Worm (Caenorhabditis elegans) whole organism, young adult: ENCODE results near the gene fbxb-24.

Experiments used
- B0261.1 ChIP-seq: sonication (generic microtip); optimal IDR thresholded peaks from 2 replicates; lab custom pipeline; 2016; ENCODE audit warnings: mild to moderate bottlenecking, missing genetic modification characterization, moderate library complexity, missing compliant biosample characterization
- F55B11.4 ChIP-seq: sonication (generic microtip); optimal IDR thresholded peaks from 2 replicates; lab custom pipeline; 2016; ENCODE audit warnings: missing compliant biosample characterization, missing genetic modification characterization, borderline replicate concordance; ENCODE audit not compliant: insufficient read depth
- F57A8.1 ChIP-seq: fragments of 200-800 bp; sonication (Bioruptor generic); optimal IDR thresholded peaks from 2 replicates; lab custom pipeline; 2018; ENCODE audit warnings: mild to moderate bottlenecking, missing genetic modification characterization, moderate library complexity, missing compliant biosample characterization
- F57C9.4 ChIP-seq: sonication (generic microtip); optimal IDR thresholded peaks from 2 replicates; lab custom pipeline; 2017; ENCODE audit warnings: mild to moderate bottlenecking, missing genetic modification characterization, missing compliant biosample characterization
- K11D2.4 ChIP-seq: fragments of 200-800 bp; sonication (Bioruptor generic); IDR thresholded peaks from 2 replicates; pipeline ENCODE4 v1.3.6; 2022; ENCODE audit warnings: missing genetic modification reagents, missing genetic modification characterization, missing compliant biosample characterization
- T07F8.4 ChIP-seq: sonication (generic microtip); optimal IDR thresholded peaks from 2 replicates; lab custom pipeline; 2016; ENCODE audit warnings: mild to moderate bottlenecking, missing genetic modification characterization, moderate library complexity, missing compliant biosample characterization
- Y56A3A.18 ChIP-seq: fragments of 200-800 bp; sonication (Bioruptor generic); IDR thresholded peaks from 2 replicates; pipeline ENCODE4 v1.3.6; 2022; ENCODE audit warnings: missing genetic modification reagents, missing genetic modification characterization, missing compliant biosample characterization
- akir-1 ChIP-seq: fragments of 200-800 bp; sonication (Bioruptor generic); optimal IDR thresholded peaks from 2 replicates; lab custom pipeline; 2018; ENCODE audit warnings: mild to moderate bottlenecking, missing genetic modification characterization, moderate library complexity, missing compliant biosample characterization
- ama-1 ChIP-seq, 3 experiments: fragments of 150-350 bp in 1 of 3; sonication (generic microtip) in 2 of 3; optimal IDR thresholded peaks; 2 replicates each; lab custom pipeline; 2014 to 2018; ENCODE audit warnings: missing biosample characterization in 2 of 3, missing genetic modification characterization in 2 of 3, missing genetic modification reagents in 2 of 3
- aptf-2 ChIP-seq: fragments of 200-800 bp; sonication (Bioruptor generic); conservative IDR thresholded peaks from 2 replicates; pipeline ENCODE4 v1.3.6; 2022; ENCODE audit warnings: missing genetic modification reagents, missing genetic modification characterization, missing compliant biosample characterization
- atf-7 ChIP-seq: sonication (generic microtip); optimal IDR thresholded peaks from 2 replicates; lab custom pipeline; 2017; ENCODE audit warnings: mild to moderate bottlenecking, missing genetic modification characterization, missing compliant biosample characterization
- attf-5 ChIP-seq: fragments of 200-800 bp; sonication (Bioruptor generic); optimal IDR thresholded peaks from 2 replicates; lab custom pipeline; 2018; ENCODE audit warnings: mild to moderate bottlenecking, missing genetic modification characterization, missing compliant biosample characterization
- attf-6 ChIP-seq: fragments of 200-800 bp; sonication (Bioruptor generic); IDR thresholded peaks from 2 replicates; pipeline ENCODE4 v1.3.6; 2022; ENCODE audit warnings: missing genetic modification reagents, missing genetic modification characterization, missing compliant biosample characterization
- bed-2 ChIP-seq: fragments of 200-800 bp; sonication (Bioruptor generic); IDR thresholded peaks from 2 replicates; pipeline ENCODE4 v1.3.6; 2022; ENCODE audit warnings: missing genetic modification reagents, missing genetic modification characterization, missing compliant biosample characterization
- cebp-1 ChIP-seq, 2 experiments: fragments of 200-800 bp in 1 of 2; sonication (Bioruptor generic) in 1 of 2; sonication (generic microtip) in 1 of 2; IDR thresholded peaks in 1 of 2; optimal IDR thresholded peaks in 1 of 2; 2 replicates each; pipeline versions ENCODE4 v1.3.6 to Lab custom; 2017 to 2022; ENCODE audit warnings: missing compliant biosample characterization in 2 of 2, missing genetic modification characterization in 2 of 2, mild to moderate bottlenecking in 1 of 2, missing genetic modification reagents in 1 of 2, moderate library complexity in 1 of 2
- cebp-2 ChIP-seq: fragments of 200-800 bp; sonication (Bioruptor generic); IDR thresholded peaks from 2 replicates; pipeline ENCODE4 v1.3.6; 2022; ENCODE audit warnings: missing genetic modification characterization, missing compliant biosample characterization
- ceh-58 ChIP-seq: fragments of 200-800 bp; sonication (Bioruptor generic); IDR thresholded peaks from 2 replicates; pipeline ENCODE4 v1.3.6; 2022; ENCODE audit warnings: missing genetic modification characterization, missing compliant biosample characterization
- ceh-79 ChIP-seq: sonication (generic microtip); optimal IDR thresholded peaks from 2 replicates; lab custom pipeline; 2017; ENCODE audit warnings: mild to moderate bottlenecking, missing genetic modification characterization, missing compliant biosample characterization
- ceh-91 ChIP-seq: fragments of 200-800 bp; sonication (Bioruptor generic); IDR thresholded peaks from 2 replicates; pipeline ENCODE4 v1.3.6; 2022; ENCODE audit warnings: missing genetic modification reagents, missing genetic modification characterization, missing compliant biosample characterization
- chd-7 ChIP-seq: sonication (generic microtip); optimal IDR thresholded peaks from 2 replicates; lab custom pipeline; 2016; ENCODE audit warnings: mild to moderate bottlenecking, missing genetic modification characterization, moderate library complexity, missing compliant biosample characterization
- dox-1 ChIP-seq: fragments of 200-800 bp; sonication (Bioruptor generic); IDR thresholded peaks from 2 replicates; pipeline ENCODE4 v1.3.6; 2022; ENCODE audit warnings: missing genetic modification reagents, missing genetic modification characterization, missing compliant biosample characterization
- dpl-1 ChIP-seq: fragments of 150-350 bp; optimal IDR thresholded peaks from 2 replicates; lab custom pipeline; 2014; ENCODE audit warnings: missing biosample characterization, missing genetic modification reagents, missing genetic modification characterization
- gei-17 ChIP-seq: fragments of 200-800 bp; sonication (Bioruptor generic); optimal IDR thresholded peaks from 2 replicates; lab custom pipeline; 2018; ENCODE audit warnings: mild to moderate bottlenecking, missing genetic modification characterization, missing compliant biosample characterization
- hlh-12 ChIP-seq: sonication (generic microtip); optimal IDR thresholded peaks from 2 replicates; lab custom pipeline; 2016; ENCODE audit warnings: missing genetic modification characterization, missing compliant biosample characterization
- let-526 ChIP-seq: fragments of 200-800 bp; sonication (Bioruptor generic); IDR thresholded peaks from 2 replicates; pipeline ENCODE4 v1.3.6; 2022; ENCODE audit warnings: missing genetic modification reagents, missing genetic modification characterization, missing compliant biosample characterization
- lin-40 ChIP-seq: sonication (generic microtip); optimal IDR thresholded peaks from 2 replicates; lab custom pipeline; 2016; ENCODE audit warnings: missing genetic modification characterization, mild to moderate bottlenecking, missing compliant biosample characterization, missing genotype, missing genetic modification reagents
- lsl-1 ChIP-seq: fragments of 200-800 bp; sonication (Bioruptor generic); optimal IDR thresholded peaks from 2 replicates; lab custom pipeline; 2018; ENCODE audit warnings: mild to moderate bottlenecking, missing genetic modification characterization, moderate library complexity, missing compliant biosample characterization
- madf-10 ChIP-seq: sonication (generic microtip); optimal IDR thresholded peaks from 2 replicates; lab custom pipeline; 2016; ENCODE audit warnings: mild to moderate bottlenecking, missing genetic modification characterization, missing compliant biosample characterization
- madf-8 ChIP-seq: fragments of 200-800 bp; sonication (Bioruptor generic); conservative IDR thresholded peaks from 2 replicates; pipeline ENCODE4 v1.3.6; 2022; ENCODE audit warnings: missing genetic modification reagents, missing genetic modification characterization, missing compliant biosample characterization
- mes-4 ChIP-seq: sonication (generic microtip); optimal IDR thresholded peaks from 2 replicates; lab custom pipeline; 2016; ENCODE audit warnings: missing genotype, missing genetic modification characterization, missing compliant biosample characterization
- nfya-2 ChIP-seq: fragments of 200-800 bp; sonication (Bioruptor generic); IDR thresholded peaks from 2 replicates; pipeline ENCODE4 v1.3.6; 2022; ENCODE audit warnings: missing genetic modification reagents, missing genetic modification characterization, missing compliant biosample characterization
- nhr-80 ChIP-seq: sonication (generic microtip); optimal IDR thresholded peaks from 2 replicates; lab custom pipeline; 2016; ENCODE audit warnings: missing genetic modification characterization, missing compliant biosample characterization
- rcor-1 ChIP-seq: fragments of 200-800 bp; sonication (Bioruptor generic); IDR thresholded peaks from 2 replicates; pipeline ENCODE4 v1.3.6; 2022; ENCODE audit warnings: missing genetic modification reagents, missing genetic modification characterization, missing compliant biosample characterization
- rec-8 ChIP-seq, 2 experiments: sonication (generic microtip); optimal IDR thresholded peaks; 2 replicates each; lab custom pipeline; 2016; ENCODE audit warnings: mild to moderate bottlenecking in 2 of 2, missing genetic modification characterization in 2 of 2, missing genetic modification reagents in 2 of 2, missing genotype in 2 of 2, missing biosample characterization in 1 of 2, missing compliant biosample characterization in 1 of 2, moderate library complexity in 1 of 2
- sea-2 ChIP-seq: fragments of 200-800 bp; sonication (Bioruptor generic); IDR thresholded peaks from 2 replicates; pipeline ENCODE4 v1.3.6; 2022; ENCODE audit warnings: missing genetic modification characterization, missing compliant biosample characterization
- snpc-1.3 ChIP-seq: sonication (generic microtip); optimal IDR thresholded peaks from 2 replicates; lab custom pipeline; 2017; ENCODE audit warnings: missing genetic modification characterization, mild to moderate bottlenecking, missing compliant biosample characterization, antibody characterized with exemption, moderate library complexity, missing genotype, missing genetic modification reagents; ENCODE audit not compliant: insufficient read depth
- tbx-9 ChIP-seq: sonication (generic microtip); optimal IDR thresholded peaks from 2 replicates; lab custom pipeline; 2016; ENCODE audit warnings: borderline replicate concordance, missing genetic modification characterization, inconsistent platforms, missing compliant biosample characterization
- zfh-2 ChIP-seq: fragments of 200-800 bp; sonication (Bioruptor generic); conservative IDR thresholded peaks from 2 replicates; pipeline ENCODE4 v1.3.6; 2022; ENCODE audit warnings: missing genetic modification reagents, missing genetic modification characterization, missing compliant biosample characterization
- ztf-25 ChIP-seq: fragments of 200-800 bp; sonication (Bioruptor generic); IDR thresholded peaks from 2 replicates; pipeline ENCODE4 v1.3.6; 2022; ENCODE audit warnings: missing genetic modification reagents, missing genetic modification characterization, missing compliant biosample characterization
- ztf-3 ChIP-seq: fragments of 200-800 bp; sonication (Bioruptor generic); optimal IDR thresholded peaks from 2 replicates; lab custom pipeline; 2018; ENCODE audit warnings: mild to moderate bottlenecking, missing genetic modification characterization, missing compliant biosample characterization

Gene fbxb-24

DNA sequence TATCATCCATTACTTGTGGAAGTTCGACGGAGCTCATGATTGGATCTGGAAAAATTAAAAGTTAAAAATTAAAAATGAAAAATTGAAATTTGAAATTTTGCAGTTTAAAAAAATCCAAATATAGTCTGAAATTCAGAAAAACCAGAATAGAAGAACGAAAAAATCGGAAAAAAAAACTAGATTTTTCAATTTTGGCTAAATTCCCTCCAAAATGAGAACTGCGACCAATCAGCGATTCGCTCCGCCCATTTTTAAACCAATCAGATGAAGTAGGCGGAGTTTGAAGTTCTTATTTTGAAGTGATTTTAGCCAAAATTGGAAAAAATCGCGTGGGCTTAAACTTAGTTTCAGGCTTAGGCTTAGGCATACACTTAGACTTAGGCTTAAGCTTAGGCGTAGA, 38.2 kb downstream of the fbxb-24 start, which contains the start of gene Y56A3A.7:
TSS of gene Y56A3A.7 (minus strand) at position 47 of the 400 bp plus-strand sequence.
- TF ChIP-seq madf-10 (tag; lab: Kevin White, UChicago) (no peak), tbx-9 (tag; lab: Kevin White, UChicago) (no peak), rec-8 (tag; optimal IDR thresholded peaks at IDR 0.05; lab: Kevin White, UChicago) (no peak), sea-2 (no peak), Y56A3A.18 (GFP tag; lab: Robert Waterston, UW) (no peak), F55B11.4 (tag; lab: Kevin White, UChicago) (no peak), lsl-1 (GFP tag; lab: Kevin White, UChicago) (no peak), F57C9.4 (no peak), cebp-2 (no peak), aptf-2 (GFP tag; lab: Robert Waterston, UW) (no peak), ceh-91 (no peak), ama-1 (optimal IDR thresholded peaks at IDR 0.05; lab: Kevin White, UChicago) (no peak), ama-1 (GFP tag; optimal IDR thresholded peaks at IDR 0.05; lab: Kevin White, UChicago) (no peak), hlh-12 (tag; lab: Kevin White, UChicago) (no peak), chd-7 (no peak), snpc-1.3 (tag; lab: Kevin White, UChicago) (no peak)

DNA sequence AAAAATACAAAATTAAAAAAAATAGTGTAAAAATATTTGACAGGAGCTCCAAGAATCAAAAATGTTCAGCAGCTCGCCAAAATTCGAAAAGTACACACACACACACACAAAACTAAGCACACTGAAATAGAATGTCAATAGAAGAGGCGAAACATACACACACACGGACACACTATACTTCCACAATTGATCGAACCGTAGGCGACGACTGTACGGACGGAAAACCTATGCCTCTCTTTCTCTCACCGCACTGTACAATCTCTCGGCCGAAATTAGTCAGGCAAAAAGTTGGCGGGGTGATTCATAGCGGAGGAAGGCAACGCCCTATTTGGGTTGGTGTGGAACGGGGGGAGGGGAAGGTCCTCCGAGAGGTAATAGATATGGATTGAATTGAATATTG, 38.8 kb downstream of the fbxb-24 start:
- TF ChIP-seq nhr-80 (tag; lab: Kevin White, UChicago) (peak; percentile 86), B0261.1 (tag; lab: Kevin White, UChicago) (no peak), ceh-79 (tag; lab: Kevin White, UChicago) (no peak), K11D2.4 (GFP tag; lab: Robert Waterston, UW) (no peak), attf-5 (GFP tag; lab: Kevin White, UChicago) (peak; percentile 50), zfh-2 (0 out of 2 replicates have a peak, but pooled peaks have one; percentile 22), dox-1 (peak; percentile 53; the same call in 1 of the 2 replicates), cebp-1 (GFP tag; IDR thresholded peaks at IDR 0.05; lab: Robert Waterston, UW) (no peak), cebp-1 (tag; optimal IDR thresholded peaks at IDR 0.05; lab: Kevin White, UChicago) (peak; percentile 24), dpl-1 (GFP tag; lab: Kevin White, UChicago) (no peak)

DNA sequence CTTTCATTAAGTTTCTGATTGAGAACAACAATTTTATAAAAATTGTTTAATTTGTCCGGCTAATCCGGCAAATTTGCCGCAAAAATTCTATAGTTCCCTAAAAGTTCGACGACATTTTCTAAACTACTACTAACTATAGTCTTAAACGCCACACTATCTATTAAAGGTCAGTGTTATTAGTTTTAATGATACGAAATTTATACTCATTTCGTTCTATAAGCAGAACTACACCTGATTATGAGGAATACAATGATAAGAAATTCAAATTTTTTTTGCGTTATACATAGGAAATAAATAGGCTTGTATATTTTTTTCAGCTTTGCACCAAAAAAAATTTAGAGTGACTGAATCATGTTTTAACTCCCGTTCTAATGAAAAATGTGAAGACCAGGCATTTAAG, 39.7 kb downstream of the fbxb-24 start:
- TF ChIP-seq atf-7 (tag; lab: Kevin White, UChicago) (no peak), bed-2 (GFP tag; lab: Robert Waterston, UW) (no peak), let-526 (GFP tag; lab: Robert Waterston, UW) (no peak), dox-1 (no peak), madf-8 (GFP tag; lab: Robert Waterston, UW) (no peak), mes-4 (tag; lab: Kevin White, UChicago) (no peak), nfya-2 (GFP tag; lab: Robert Waterston, UW) (no peak), ztf-3 (GFP tag; lab: Kevin White, UChicago) (no peak), ceh-58 (GFP tag; lab: Robert Waterston, UW) (no peak), akir-1 (no peak), F57A8.1 (GFP tag; lab: Kevin White, UChicago) (no peak), attf-6 (GFP tag; lab: Robert Waterston, UW) (no peak), T07F8.4 (no peak), lin-40 (tag; lab: Kevin White, UChicago) (no peak), ztf-25 (no peak), gei-17 (GFP tag; lab: Kevin White, UChicago) (no peak), rcor-1 (GFP tag; lab: Robert Waterston, UW) (no peak), dpl-1 (GFP tag; lab: Kevin White, UChicago) (no peak)
